Worm (Caenorhabditis elegans): ENCODE results near the gene srw-118.

DNA sequence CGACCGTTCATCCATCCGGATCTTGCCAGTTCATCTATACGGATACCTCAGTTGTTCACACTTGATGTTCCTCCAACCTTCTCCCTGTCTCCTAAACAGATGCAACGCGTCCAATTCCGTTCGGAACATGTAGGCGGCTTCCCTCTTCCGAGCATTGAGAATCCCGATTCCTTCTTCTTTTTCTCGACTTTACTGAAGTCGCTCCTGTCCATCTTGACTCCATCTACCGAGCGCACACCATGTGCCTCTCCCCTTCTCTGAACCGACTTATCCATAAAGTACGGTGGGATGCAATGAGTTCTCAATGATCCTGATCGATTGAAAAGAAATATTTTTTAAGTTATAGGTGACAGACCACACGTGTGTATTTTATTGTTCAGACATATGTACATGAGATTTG lies 12.2 kb upstream of the srw-118 start:
- TF ChIP-seq W03F9.2 (tag; optimal IDR thresholded peaks at IDR 0.05) (no peak), him-1 (tag; optimal IDR thresholded peaks at IDR 0.05) (no peak), dao-5 (tag; optimal IDR thresholded peaks at IDR 0.05) (no peak)

Measured in whole organism, L4/young adult.